Fruit fly (Drosophila melanogaster): Measurements from ENCODE around the gene Ocho.

Gene Ocho

DNA sequence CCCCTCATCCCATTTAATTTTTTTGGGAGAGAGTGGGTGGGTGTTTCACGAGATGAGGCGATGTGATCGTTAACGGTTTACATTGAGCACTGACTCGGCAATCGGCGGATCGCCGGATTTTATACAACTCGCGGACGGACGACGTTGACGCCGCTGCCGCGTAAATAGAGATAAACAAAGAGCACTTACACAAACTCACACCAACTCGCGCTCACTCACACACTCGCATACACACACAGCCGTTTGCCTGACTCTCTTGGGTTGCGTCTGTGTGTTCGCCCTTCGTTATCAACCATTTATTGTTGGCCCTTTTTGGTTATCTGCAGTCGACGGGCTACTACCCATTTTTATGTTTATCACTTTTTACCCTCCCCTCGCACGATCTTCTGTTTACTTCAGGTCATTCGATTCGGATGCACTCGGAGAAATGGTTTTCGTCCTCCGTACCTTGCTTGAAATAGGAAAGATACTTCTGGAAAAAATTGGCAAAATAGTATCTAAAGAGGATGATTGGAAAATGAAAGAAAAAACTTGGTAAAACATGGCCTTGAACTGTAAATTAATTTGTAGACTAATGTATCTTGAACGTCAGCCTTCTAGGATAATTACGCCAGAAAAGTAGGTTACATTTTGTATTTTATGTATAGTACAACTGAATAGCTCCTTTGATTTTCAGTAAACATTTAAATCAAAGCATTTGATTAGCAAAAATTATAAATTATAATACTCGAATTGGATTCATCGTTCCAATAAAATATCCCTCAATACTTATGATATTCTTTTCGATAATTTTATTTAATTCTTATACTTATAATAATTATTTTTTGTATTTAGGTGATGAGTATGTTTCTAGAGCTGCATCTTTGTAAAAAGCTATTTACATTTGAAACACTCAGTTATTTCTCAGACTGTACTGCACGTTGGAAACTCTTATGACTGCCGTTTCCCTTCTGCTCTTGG, 3.2 kb downstream of the Ocho start (continued):
- no peak for TF ChIP-seq BtbVII (GFP tag; optimal IDR thresholded peaks at IDR 0.05)
- TF ChIP-seq D (optimal IDR thresholded peaks at IDR 0.05), result no peak
- TF ChIP-seq D (GFP tag; optimal IDR thresholded peaks at IDR 0.05), result peak; percentile 55
- no peak for TF ChIP-seq Sin3A (optimal IDR thresholded peaks at IDR 0.05)
- TF ChIP-seq CG8281 (tag; optimal IDR thresholded peaks at IDR 0.05), result peak; percentile 32
- no peak for TF ChIP-seq CG14965 (GFP tag; optimal IDR thresholded peaks at IDR 0.05; ENCODE audit: borderline replicate concordance)
- no peak for TF ChIP-seq disco-r (GFP tag; optimal IDR thresholded peaks at IDR 0.05)
- TF ChIP-seq E2f1 (GFP tag; IDR thresholded peaks at IDR 0.05), result no peak
- TF ChIP-seq hth (optimal IDR thresholded peaks at IDR 0.05), result no peak
- no peak for TF ChIP-seq Myb (GFP tag; optimal IDR thresholded peaks at IDR 0.05)
- no peak for TF ChIP-seq CG8089 (GFP tag; optimal IDR thresholded peaks at IDR 0.05)
- 0 out of 4 replicates have a peak, but pooled peaks have one; percentile 36 for TF ChIP-seq Dll (GFP tag; IDR thresholded peaks at IDR 0.05; ENCODE audit: partially characterized antibody)
- TF ChIP-seq CG1792 (GFP tag; optimal IDR thresholded peaks at IDR 0.05), result no peak
- TF ChIP-seq bigmax (GFP tag; optimal IDR thresholded peaks at IDR 0.05), result no peak
- TF ChIP-seq PHDP (tag; optimal IDR thresholded peaks at IDR 0.05), result no peak
- TF ChIP-seq Med (GFP tag), result peak; percentile 73
- no peak for TF ChIP-seq CG32767 (GFP tag; IDR thresholded peaks at IDR 0.05)
- TF ChIP-seq Rfx (GFP tag; IDR thresholded peaks at IDR 0.05), result peak; percentile 16; the same call in 1 of the 2 replicates
- no peak for TF ChIP-seq stwl (tag; optimal IDR thresholded peaks at IDR 0.05)
- TF ChIP-seq CG2712 (tag; optimal IDR thresholded peaks at IDR 0.05), result peak; percentile 62
- no peak for TF ChIP-seq CG10321 (GFP tag; IDR thresholded peaks at IDR 0.05)
- TF ChIP-seq CG17912 (GFP tag; optimal IDR thresholded peaks at IDR 0.05), result peak; percentile 17
- TF ChIP-seq CG13123 (GFP tag; optimal IDR thresholded peaks at IDR 0.05), result no peak
- TF ChIP-seq CG6791 (GFP tag; IDR thresholded peaks at IDR 0.05; ENCODE audit: partially characterized antibody), result peak; percentile 62; the same call in 1 of the 3 replicates
- TF ChIP-seq CG14667 (GFP tag; IDR thresholded peaks at IDR 0.05), result no peak
- TF ChIP-seq CG11504 (tag; optimal IDR thresholded peaks at IDR 0.05), result peak; percentile 64
- no peak for TF ChIP-seq hkb (optimal IDR thresholded peaks at IDR 0.05)
- TF ChIP-seq hkb (GFP tag; IDR thresholded peaks at IDR 0.05), result peak; percentile 68
- TF ChIP-seq CG10462 (GFP tag; optimal IDR thresholded peaks at IDR 0.05), result peak; percentile 27
- TF ChIP-seq Elba2 (GFP tag; optimal IDR thresholded peaks at IDR 0.05), result no peak
- TF ChIP-seq CG18599 (GFP tag; optimal IDR thresholded peaks at IDR 0.05), result no peak
- TF ChIP-seq CG12104 (GFP tag; optimal IDR thresholded peaks at IDR 0.05), result peak; percentile 31
- TF ChIP-seq NfI (GFP tag; optimal IDR thresholded peaks at IDR 0.05), result peak; percentile 20
- no peak for TF ChIP-seq Fer3 (tag; optimal IDR thresholded peaks at IDR 0.05)
- TF ChIP-seq CG33213 (GFP tag; optimal IDR thresholded peaks at IDR 0.05), result no peak
- peak; percentile 2 for TF ChIP-seq CG10209 (GFP tag; optimal IDR thresholded peaks at IDR 0.05)
- TF ChIP-seq insv (GFP tag; optimal IDR thresholded peaks at IDR 0.05), result peak in 1 of 2 experiments; percentile 36
- 0 out of 3 replicates have a peak, but pooled peaks have one; percentile 8 for TF ChIP-seq CG11695 (GFP tag; IDR thresholded peaks at IDR 0.05)
- TF ChIP-seq Fer2 (tag; optimal IDR thresholded peaks at IDR 0.05), result no peak
- no peak for TF ChIP-seq Tbp (GFP tag; optimal IDR thresholded peaks at IDR 0.05)
- no peak for TF ChIP-seq CG3407 (GFP tag; optimal IDR thresholded peaks at IDR 0.05)
- TF ChIP-seq CG2202 (tag; optimal IDR thresholded peaks at IDR 0.05), result no peak
- TF ChIP-seq CG7928 (GFP tag; optimal IDR thresholded peaks at IDR 0.05), result no peak
- no peak for TF ChIP-seq Drgx (GFP tag; IDR thresholded peaks at IDR 0.05)
